Fruit fly (Drosophila melanogaster): ENCODE measurements around the gene CG8028.

The CG8028 gene

DNA sequence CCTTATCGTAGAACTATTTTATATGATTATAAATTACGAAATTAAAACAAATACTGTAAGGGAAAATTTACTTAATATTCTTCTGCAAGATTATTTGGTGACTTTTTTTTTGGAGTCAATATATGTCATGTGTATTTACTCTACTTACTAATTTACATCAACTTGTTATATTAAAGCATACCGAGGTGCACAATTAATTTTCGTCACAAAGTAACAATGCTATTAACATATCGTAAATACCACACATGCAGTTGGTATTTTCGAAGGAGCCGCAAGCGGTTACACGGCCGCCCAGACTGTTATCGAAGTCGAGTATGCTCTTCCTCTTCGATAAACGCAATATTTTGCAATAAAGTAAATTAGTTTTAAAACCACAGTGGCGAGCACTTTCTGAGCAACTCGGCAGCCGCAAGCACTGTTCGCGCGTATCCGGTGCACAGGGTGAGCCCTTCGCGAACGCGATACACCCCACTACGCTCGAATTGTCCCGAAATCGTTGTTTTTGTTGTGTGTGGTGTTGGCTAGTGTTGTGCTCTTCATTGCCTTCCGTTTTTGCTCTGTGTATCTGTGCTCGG, 18.5 kb downstream of the CG8028 start, which contains the start of gene Vav (continued):
- TF ChIP-seq hth (optimal IDR thresholded peaks at IDR 0.05), result no peak
- peak; percentile 58 for TF ChIP-seq YL-1 (GFP tag; optimal IDR thresholded peaks at IDR 0.05)
- TF ChIP-seq tin (GFP tag; optimal IDR thresholded peaks at IDR 0.05), result no peak
- TF ChIP-seq chn (GFP tag; optimal IDR thresholded peaks at IDR 0.05), result no peak
- no peak for TF ChIP-seq CG18011 (GFP tag; optimal IDR thresholded peaks at IDR 0.05)
- no peak for TF ChIP-seq ssp (GFP tag; IDR thresholded peaks at IDR 0.05)
- no peak for TF ChIP-seq CG6254 (GFP tag; optimal IDR thresholded peaks at IDR 0.05)
- TF ChIP-seq CG12659 (GFP tag; optimal IDR thresholded peaks at IDR 0.05), result peak; percentile 25

DNA sequence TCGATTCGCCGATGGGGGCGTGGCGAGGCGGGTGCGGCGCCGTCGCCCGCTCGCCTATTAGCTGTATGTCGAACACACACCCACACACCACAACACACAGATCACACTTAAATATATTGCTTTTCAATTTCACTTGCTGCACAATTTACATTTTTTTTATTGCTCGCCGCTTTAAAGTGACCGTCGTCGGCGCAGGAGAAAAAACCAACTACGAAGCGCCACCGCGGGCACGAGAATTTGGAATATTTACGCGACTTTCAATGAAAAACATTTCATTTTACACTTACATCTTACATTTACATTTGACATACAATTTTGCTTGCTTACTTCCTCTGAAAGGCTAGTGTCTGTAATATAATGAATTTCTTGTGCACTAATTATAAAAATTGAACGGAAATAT, 19.1 kb downstream of the CG8028 start, which contains the start of gene rictor:
Gene rictor (minus strand): TSS at position 170 of the 400 bp plus-strand sequence.
- TF ChIP-seq Sox100B (GFP tag; optimal IDR thresholded peaks at IDR 0.05) (no peak), NC2β (GFP tag; optimal IDR thresholded peaks at IDR 0.05) (no peak), Adf1 (GFP tag; IDR thresholded peaks at IDR 0.05) (no peak), Pdp1 (GFP tag; optimal IDR thresholded peaks at IDR 0.05) (no peak), grn (GFP tag; optimal IDR thresholded peaks at IDR 0.05) (no peak), MESR4 (GFP tag; optimal IDR thresholded peaks at IDR 0.05) (peak; percentile 59), CG11085 (GFP tag; IDR thresholded peaks at IDR 0.05) (no peak), gcm2 (GFP tag; optimal IDR thresholded peaks at IDR 0.05) (no peak), CG1024 (GFP tag; IDR thresholded peaks at IDR 0.05) (no peak), hth (optimal IDR thresholded peaks at IDR 0.05) (no peak), MBD-R2 (GFP tag; IDR thresholded peaks at IDR 0.05) (peak; percentile 19; the same call in 1 of the 2 replicates), CG11696 (GFP tag; IDR thresholded peaks at IDR 0.05) (no peak), CG9797 (GFP tag; optimal IDR thresholded peaks at IDR 0.05) (peak; percentile 31), CG7963 (GFP tag; IDR thresholded peaks at IDR 0.05; ENCODE audit: partially characterized antibody) (no peak), CG2875 (GFP tag; optimal IDR thresholded peaks at IDR 0.05) (no peak), tx (GFP tag; optimal IDR thresholded peaks at IDR 0.05) (no peak), ewg (GFP tag; optimal IDR thresholded peaks at IDR 0.05) (no peak), CG12942 (GFP tag; optimal IDR thresholded peaks at IDR 0.05) (no peak), Med (GFP tag) (peak; percentile 74), org-1 (GFP tag; optimal IDR thresholded peaks at IDR 0.05) (no peak), Spps (tag; optimal IDR thresholded peaks at IDR 0.05) (no peak), stc (GFP tag; IDR thresholded peaks at IDR 0.05) (no peak), sima (GFP tag; optimal IDR thresholded peaks at IDR 0.05) (no peak), ap (GFP tag; IDR thresholded peaks at IDR 0.05) (no peak), al (GFP tag; IDR thresholded peaks at IDR 0.05) (no peak), sug (tag; optimal IDR thresholded peaks at IDR 0.05) (no peak), CG6765 (GFP tag; optimal IDR thresholded peaks at IDR 0.05) (no peak), nau (GFP tag; optimal IDR thresholded peaks at IDR 0.05) (no peak), CkIIα-i1 (GFP tag; IDR thresholded peaks at IDR 0.05) (no peak), Neu2 (GFP tag; optimal IDR thresholded peaks at IDR 0.05; ENCODE audit: borderline replicate concordance) (no peak), CG4617 (GFP tag; optimal IDR thresholded peaks at IDR 0.05; ENCODE audit: borderline replicate concordance) (peak; percentile 5), CG17802 (tag; optimal IDR thresholded peaks at IDR 0.05) (no peak), MTF-1 (GFP tag; optimal IDR thresholded peaks at IDR 0.05; ENCODE audit: borderline replicate concordance) (no peak), CG8944 (GFP tag; optimal IDR thresholded peaks at IDR 0.05) (no peak), CG18476 (GFP tag; optimal IDR thresholded peaks at IDR 0.05) (no peak), CG8359 (GFP tag; optimal IDR thresholded peaks at IDR 0.05; ENCODE audit: borderline replicate concordance) (no peak), NC2α (GFP tag; optimal IDR thresholded peaks at IDR 0.05) (no peak), Eip74EF (GFP tag; optimal IDR thresholded peaks at IDR 0.05) (no peak), CG43689 (GFP tag; IDR thresholded peaks at IDR 0.05) (no peak), Bteb2 (GFP tag; optimal IDR thresholded peaks at IDR 0.05) (no peak), CG4328 (GFP tag; optimal IDR thresholded peaks at IDR 0.05) (no peak), HHEX (GFP tag; optimal IDR thresholded peaks at IDR 0.05) (no peak)
